Worm (Caenorhabditis elegans): ENCODE data around the gene F41H10.12.
"Not testable (repeated sequence)": the region's sequence is repeated elsewhere in the genome, so short reads cannot be mapped to it uniquely, and the experiment has no call there.

The F41H10.12 gene

ce11 chrIV:5385020-5385419, at the start of gene F41H10.12:
TSS of gene F41H10.12 (plus strand) at chrIV:5385320.
- TF ChIP-seq dao-5 (tag; optimal IDR thresholded peaks at IDR 0.05), result no peak
- no peak for TF ChIP-seq W03F9.2 (tag; optimal IDR thresholded peaks at IDR 0.05)
- no peak for TF ChIP-seq him-1 (tag; optimal IDR thresholded peaks at IDR 0.05)

DNA sequence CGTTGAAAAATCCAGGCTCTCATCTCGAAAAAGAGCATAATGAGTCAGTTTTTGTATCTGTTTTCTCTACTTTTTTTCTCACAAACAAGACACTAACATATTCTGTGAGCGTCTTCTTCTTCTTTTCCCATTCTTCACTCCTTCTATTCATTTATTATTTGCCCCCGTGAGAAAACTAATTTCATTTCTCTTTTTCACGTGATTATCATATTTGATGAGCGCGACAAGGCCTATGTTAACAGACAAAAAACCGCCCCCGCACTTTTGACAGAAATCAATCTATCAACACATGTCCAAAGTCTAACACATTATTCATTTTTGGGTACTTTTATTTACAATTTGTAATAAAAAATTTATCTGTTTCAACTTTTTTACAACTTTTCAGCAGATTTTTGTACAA, 47.5 kb upstream of the F41H10.12 start:
- TF ChIP-seq dao-5 (tag; optimal IDR thresholded peaks at IDR 0.05), result no peak
- no peak for TF ChIP-seq W03F9.2 (tag; optimal IDR thresholded peaks at IDR 0.05)
- no peak for TF ChIP-seq him-1 (tag; optimal IDR thresholded peaks at IDR 0.05)

DNA sequence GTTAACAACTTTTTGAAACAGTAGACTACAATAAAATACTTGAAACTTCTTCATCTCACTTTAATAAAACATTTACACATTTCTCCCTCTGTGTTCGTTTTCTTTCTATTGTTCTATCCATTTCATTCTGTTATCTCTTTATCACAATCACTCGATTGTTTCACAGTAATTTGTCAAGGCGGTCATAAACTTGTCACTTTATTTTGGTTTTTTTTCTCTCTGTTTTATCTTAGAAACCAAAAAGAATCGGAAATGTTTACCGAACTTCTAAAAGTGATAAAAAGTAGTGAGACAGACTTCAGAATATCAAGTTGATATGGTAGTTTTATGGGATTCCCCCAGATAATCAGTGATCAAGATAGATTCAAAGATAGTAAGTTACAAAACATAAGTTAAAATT, 45.9 kb upstream of the F41H10.12 start, which contains the start of gene Y4C6B.2:
TSS of gene Y4C6B.2 (plus strand) at position 320 of the 400 bp plus-strand sequence.
- no peak for TF ChIP-seq him-1 (tag; optimal IDR thresholded peaks at IDR 0.05)
- TF ChIP-seq W03F9.2 (tag; optimal IDR thresholded peaks at IDR 0.05), result no peak
- no peak for TF ChIP-seq dao-5 (tag; optimal IDR thresholded peaks at IDR 0.05)

DNA sequence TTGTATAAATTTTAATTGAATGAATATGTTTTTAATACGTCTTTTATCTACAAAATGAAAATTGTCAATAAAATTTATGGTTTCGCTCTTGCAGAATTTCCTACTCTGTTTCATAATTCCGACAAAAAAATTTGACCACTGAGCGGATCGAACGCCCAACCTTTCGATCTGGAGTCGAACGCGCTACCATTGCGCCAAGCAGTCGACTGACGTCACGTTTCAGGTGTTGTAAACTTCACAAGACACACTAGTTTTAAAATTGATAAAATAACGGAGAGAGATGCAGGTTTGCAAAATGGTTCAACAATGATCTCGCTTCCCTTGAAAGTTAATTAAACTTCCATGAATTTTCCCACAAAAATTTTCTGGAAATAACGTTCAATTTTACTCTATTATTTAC, 41.0 kb upstream of the F41H10.12 start:
- no peak for TF ChIP-seq dao-5 (tag; optimal IDR thresholded peaks at IDR 0.05)
- peak; percentile 10 for TF ChIP-seq W03F9.2 (tag; optimal IDR thresholded peaks at IDR 0.05)
- TF ChIP-seq him-1 (tag; optimal IDR thresholded peaks at IDR 0.05), result no peak

DNA sequence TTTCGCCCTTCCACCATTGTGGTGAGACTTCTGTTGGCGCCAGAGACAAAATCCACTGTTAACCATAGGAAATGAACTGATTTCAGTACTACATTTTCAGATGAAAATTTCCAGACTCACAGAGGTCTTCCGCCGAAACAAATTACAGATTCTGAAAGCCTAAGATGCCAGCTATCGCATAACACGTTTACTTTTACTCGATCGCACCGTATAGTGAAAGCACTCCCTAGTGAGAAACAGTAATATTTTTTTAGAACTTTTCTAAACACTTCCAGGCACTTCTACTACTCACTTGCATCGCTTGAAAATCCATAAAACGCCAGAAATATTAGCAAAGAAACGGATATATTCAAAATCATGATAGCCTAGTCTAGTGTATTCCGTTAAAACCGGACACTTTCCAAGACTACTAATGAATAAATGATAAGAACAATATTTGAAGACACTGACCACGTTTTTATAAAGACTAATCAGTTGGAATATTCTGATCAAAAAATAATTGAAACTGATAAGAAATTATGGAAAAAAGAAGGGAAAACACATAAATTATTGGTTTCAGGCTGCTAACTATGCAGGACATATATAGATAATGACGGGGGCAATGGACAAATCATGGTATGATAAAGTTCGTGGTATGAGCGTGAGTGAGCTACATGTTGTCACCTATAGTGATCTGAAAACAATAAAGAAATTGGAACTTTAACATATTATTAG, 34.5 kb upstream of the F41H10.12 start, which contains the start of gene gba-4:
TSS of gene gba-4 (minus strand) at position 418 of the 714 bp plus-strand sequence.
- not testable (repeated sequence) for TF ChIP-seq W03F9.2, dao-5, him-1 (tag; optimal IDR thresholded peaks at IDR 0.05)

DNA sequence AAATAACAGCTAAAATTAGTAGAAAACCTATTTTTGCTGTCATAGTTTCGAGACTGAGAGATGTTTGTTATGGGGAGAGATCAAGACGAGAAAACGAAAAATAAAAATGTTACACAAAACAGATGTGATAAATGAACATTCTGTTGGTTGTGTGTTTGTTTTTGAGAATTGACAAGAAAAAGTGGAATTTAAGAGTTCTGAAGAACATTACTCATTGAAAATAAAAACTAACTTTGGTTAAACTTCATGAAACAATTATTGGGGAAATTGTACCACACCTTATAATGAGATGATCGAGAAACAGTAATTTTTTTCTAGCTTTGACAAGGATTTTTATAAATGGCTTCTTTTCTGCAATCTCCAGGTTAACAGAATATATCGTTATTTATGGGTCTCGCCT, 31.8 kb upstream of the F41H10.12 start, which contains the start of gene Y4C6B.7:
TSS of gene Y4C6B.7 (minus strand) at position 101 of the 400 bp plus-strand sequence.
- TF ChIP-seq him-1 (tag; optimal IDR thresholded peaks at IDR 0.05) (no peak), W03F9.2 (tag; optimal IDR thresholded peaks at IDR 0.05) (no peak), dao-5 (tag; optimal IDR thresholded peaks at IDR 0.05) (no peak)

- TF ChIP-seq dao-5 (tag; optimal IDR thresholded peaks at IDR 0.05) (no peak), him-1 (tag; optimal IDR thresholded peaks at IDR 0.05) (no peak), W03F9.2 (tag; optimal IDR thresholded peaks at IDR 0.05) (no peak)
These were observed 31.0 kb upstream of the F41H10.12 start, which contains the start of gene Y4C6B.1 for ce11 chrIV:5354124-5354523. TSS of gene Y4C6B.1 (plus strand) at chrIV:5354488.

DNA sequence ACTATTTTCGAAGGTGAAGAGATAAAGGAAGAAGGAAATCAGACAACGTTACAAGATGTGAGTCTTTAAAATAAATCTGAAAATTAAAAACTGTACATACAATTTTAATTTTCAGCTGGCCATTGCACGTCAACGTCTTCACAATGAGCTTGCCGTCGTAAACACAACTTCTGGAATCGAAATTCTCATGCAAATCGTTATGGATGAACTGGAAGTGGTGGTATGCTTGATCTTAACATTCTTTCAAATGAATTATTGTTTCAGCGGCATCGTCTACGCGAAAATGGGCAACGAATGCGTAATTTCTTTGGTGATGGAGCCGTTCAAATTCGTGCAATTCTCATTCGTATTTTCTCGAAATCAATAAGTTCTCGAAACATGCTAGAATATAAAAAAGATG, 30.6 kb upstream of the F41H10.12 start:
- TF ChIP-seq him-1 (tag; optimal IDR thresholded peaks at IDR 0.05), result no peak
- TF ChIP-seq W03F9.2 (tag; optimal IDR thresholded peaks at IDR 0.05), result no peak
- TF ChIP-seq dao-5 (tag; optimal IDR thresholded peaks at IDR 0.05), result no peak

DNA sequence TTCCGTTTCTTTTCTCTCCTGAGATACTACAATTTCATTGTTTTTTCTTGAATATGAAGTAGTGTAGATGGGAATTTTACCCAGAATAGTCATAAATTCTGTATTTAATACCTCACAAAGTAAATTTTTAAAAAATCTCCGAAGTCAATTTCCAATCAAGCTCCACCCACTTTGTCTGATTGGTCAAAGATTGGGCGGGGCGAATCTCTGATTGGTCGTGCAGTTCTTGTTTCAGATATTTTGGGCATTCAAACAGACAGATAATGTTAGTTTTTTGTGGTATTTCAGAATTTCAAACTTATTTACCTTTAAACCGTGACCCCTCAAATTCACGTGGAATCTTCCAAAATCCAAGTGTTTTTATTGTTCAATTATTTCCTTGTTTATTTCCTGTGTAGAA, 24.6 kb upstream of the F41H10.12 start, which contains the start of gene F41H10.5:
TSS of gene F41H10.5 (plus strand) at position 375 of the 400 bp plus-strand sequence.
- TF ChIP-seq dao-5 (tag; optimal IDR thresholded peaks at IDR 0.05) (no peak), W03F9.2 (tag; optimal IDR thresholded peaks at IDR 0.05) (no peak), him-1 (tag; optimal IDR thresholded peaks at IDR 0.05) (no peak)

DNA sequence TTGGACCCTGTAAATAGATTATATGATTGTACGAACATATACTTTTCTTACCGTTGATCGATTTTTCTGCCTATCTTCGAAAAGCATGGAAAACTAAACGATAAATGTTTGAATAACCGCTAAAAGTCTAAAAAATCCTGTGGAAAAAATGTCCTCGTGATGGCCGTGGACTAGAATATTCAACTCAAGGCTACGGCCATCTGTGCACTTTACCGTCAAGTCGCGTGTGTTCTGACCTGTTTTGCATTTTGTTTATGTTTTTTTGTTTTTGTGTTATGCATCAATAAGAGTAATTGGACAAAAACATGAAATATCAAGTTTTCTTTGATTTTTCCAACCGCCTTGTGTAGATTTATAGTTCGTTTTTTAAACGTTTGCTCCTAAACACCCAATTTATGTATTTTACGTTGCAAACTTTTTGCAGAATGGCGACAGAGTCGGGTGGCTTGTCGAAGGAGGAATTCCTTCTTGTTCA, 20.9 kb upstream of the F41H10.12 start, which contains the start of the genes hda-6 and F41H10.4:
TSS of gene hda-6 (minus strand) at position 172 of the 475 bp plus-strand sequence.
TSS of gene F41H10.4 (plus strand) at position 425 of the 475 bp plus-strand sequence.
- TF ChIP-seq him-1 (tag; optimal IDR thresholded peaks at IDR 0.05) (no peak), dao-5 (tag; optimal IDR thresholded peaks at IDR 0.05) (no peak), W03F9.2 (tag; optimal IDR thresholded peaks at IDR 0.05) (peak; percentile 94)

DNA sequence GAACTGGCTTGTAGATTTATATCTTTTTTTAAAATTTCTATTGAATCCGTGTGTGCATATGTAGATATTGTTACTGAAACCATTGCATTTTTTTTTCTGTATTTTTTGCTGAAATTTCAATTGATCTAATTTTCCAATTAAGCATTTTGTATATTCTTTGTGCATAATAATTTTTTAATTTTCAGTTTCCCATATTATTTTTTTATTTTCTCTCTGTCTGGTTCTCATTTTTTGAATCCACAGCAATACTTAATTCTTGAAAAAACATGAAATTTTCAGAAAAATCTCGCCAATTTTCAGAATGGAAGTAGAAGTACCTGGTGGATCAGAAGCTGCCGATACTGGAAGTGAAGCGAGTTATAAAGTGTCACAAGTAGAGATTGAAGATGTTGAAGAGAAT, 18.6 kb upstream of the F41H10.12 start, which contains the start of gene sand-1:
TSS of gene sand-1 (plus strand) at position 301 of the 400 bp plus-strand sequence.
- TF ChIP-seq him-1 (tag; optimal IDR thresholded peaks at IDR 0.05), result no peak
- TF ChIP-seq W03F9.2 (tag; optimal IDR thresholded peaks at IDR 0.05), result no peak
- TF ChIP-seq dao-5 (tag; optimal IDR thresholded peaks at IDR 0.05), result no peak

DNA sequence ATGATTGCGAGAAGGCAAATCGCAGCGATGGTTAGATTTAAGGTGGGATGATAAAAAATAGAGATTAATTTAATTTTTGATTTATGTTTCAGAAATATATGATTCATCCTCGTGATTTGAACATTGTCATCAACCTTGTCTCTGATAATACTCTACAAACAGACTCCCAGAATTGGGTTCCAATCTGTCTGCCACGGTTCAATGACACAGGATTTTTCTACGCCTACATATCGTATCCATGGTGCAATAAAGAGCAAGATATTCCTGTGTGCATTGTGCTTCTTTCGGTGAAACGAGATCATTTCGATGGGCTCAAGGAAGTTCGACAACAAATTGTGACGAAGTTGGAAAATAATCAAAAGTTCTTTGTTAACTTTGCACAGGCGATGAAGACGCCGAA, 17.2 kb upstream of the F41H10.12 start:
- TF ChIP-seq him-1 (tag; optimal IDR thresholded peaks at IDR 0.05) (no peak), dao-5 (tag; optimal IDR thresholded peaks at IDR 0.05) (no peak), W03F9.2 (tag; optimal IDR thresholded peaks at IDR 0.05) (no peak)

ce11 chrIV:5368860-5369259, 16.3 kb upstream of the F41H10.12 start:
- TF ChIP-seq W03F9.2 (tag; optimal IDR thresholded peaks at IDR 0.05) (peak; percentile 46), dao-5 (tag; optimal IDR thresholded peaks at IDR 0.05) (no peak)

DNA sequence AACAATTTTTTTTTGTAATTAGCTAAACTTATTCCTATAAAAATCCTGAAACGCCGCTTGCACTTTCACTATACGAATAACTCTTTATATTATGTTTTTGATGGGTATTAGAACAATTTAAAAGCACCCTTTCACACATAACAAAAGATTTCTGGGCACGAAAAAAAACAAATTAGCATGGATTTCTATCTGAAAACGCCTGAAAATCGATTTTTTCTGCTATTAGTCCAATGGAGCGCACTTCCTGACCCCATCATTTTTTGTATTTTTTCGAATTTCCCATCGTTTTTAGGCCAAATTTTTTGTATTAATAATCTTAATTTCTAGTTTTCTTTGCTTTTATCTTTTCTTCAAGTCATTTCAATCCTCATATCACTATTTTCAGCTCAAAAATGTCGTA, 15.7 kb upstream of the F41H10.12 start, which contains the start of gene F41H10.3:
TSS of gene F41H10.3 (plus strand) at position 388 of the 400 bp plus-strand sequence.
- no peak for TF ChIP-seq W03F9.2 (tag; optimal IDR thresholded peaks at IDR 0.05)
- TF ChIP-seq him-1 (tag; optimal IDR thresholded peaks at IDR 0.05), result no peak
- no peak for TF ChIP-seq dao-5 (tag; optimal IDR thresholded peaks at IDR 0.05)

All from whole organism, L4/young adult.